Fruit fly (Drosophila melanogaster): ENCODE measurements around the gene Anp.

- TF ChIP-seq chn (GFP tag; optimal IDR thresholded peaks at IDR 0.05) (no peak), Dref (GFP tag; IDR thresholded peaks at IDR 0.05) (no peak), lilli (GFP tag; optimal IDR thresholded peaks at IDR 0.05) (peak; percentile 84), so (GFP tag; IDR thresholded peaks at IDR 0.05) (no peak), ftz-f1 (GFP tag; optimal IDR thresholded peaks at IDR 0.05) (no peak), salm (tag; optimal IDR thresholded peaks at IDR 0.05) (no peak), CG6765 (GFP tag; optimal IDR thresholded peaks at IDR 0.05) (no peak), org-1 (GFP tag; optimal IDR thresholded peaks at IDR 0.05) (no peak), en (GFP tag; optimal IDR thresholded peaks at IDR 0.05) (no peak)
Observed at dm6 chr3R:30174160-30175002, 35.4 kb upstream of the Anp start, which contains the start of gene Mlc2.
